Worm (Caenorhabditis elegans) whole organism, L1 larva: Measurements from ENCODE around the gene F45D3.2.

Experiments used
- C04F5.9 ChIP-seq: sonication (generic microtip); optimal IDR thresholded peaks from 2 replicates; lab custom pipeline; 2016; ENCODE audit warnings: missing genetic modification characterization, missing compliant biosample characterization
- C34B4.2 ChIP-seq: sonication (generic microtip); optimal IDR thresholded peaks from 2 replicates; lab custom pipeline; 2017; ENCODE audit warnings: mild to moderate bottlenecking, missing genetic modification characterization, missing compliant biosample characterization
- Y116A8C.19 ChIP-seq: sonication (generic microtip); optimal IDR thresholded peaks from 2 replicates; lab custom pipeline; 2016; ENCODE audit warnings: missing compliant biosample characterization, missing genetic modification characterization, borderline replicate concordance
- aha-1 ChIP-seq: fragments of 150-350 bp; optimal IDR thresholded peaks from 2 replicates; lab custom pipeline; 2014; ENCODE audit warnings: missing biosample characterization, missing genetic modification characterization
- alr-1 ChIP-seq: fragments of 200-800 bp; sonication (Bioruptor generic); optimal IDR thresholded peaks from 2 replicates; lab custom pipeline; 2018; ENCODE audit warnings: borderline replicate concordance, mild to moderate bottlenecking, missing genetic modification characterization, missing compliant biosample characterization
- ama-1 ChIP-seq: fragments of 150-350 bp; optimal IDR thresholded peaks from 2 replicates; lab custom pipeline; 2014
- blmp-1 ChIP-seq: fragments of 150-350 bp; optimal IDR thresholded peaks from 2 replicates; lab custom pipeline; 2014; ENCODE audit warnings: missing biosample characterization, missing genetic modification characterization
- ceh-63 ChIP-seq: fragments of 200-800 bp; sonication (Bioruptor generic); optimal IDR thresholded peaks from 2 replicates; lab custom pipeline; 2018; ENCODE audit warnings: mild to moderate bottlenecking, missing genetic modification characterization, missing compliant biosample characterization
- ceh-8 ChIP-seq: fragments of 200-800 bp; sonication (Bioruptor generic); optimal IDR thresholded peaks from 2 replicates; lab custom pipeline; 2018; ENCODE audit warnings: mild to moderate bottlenecking, missing genetic modification characterization, moderate library complexity, missing compliant biosample characterization
- ceh-82 ChIP-seq, 3 experiments: fragments of 150-350 bp in 1 of 3; sonication (generic microtip) in 2 of 3; optimal IDR thresholded peaks; 2 replicates each; lab custom pipeline; 2014 to 2017; ENCODE audit warnings: missing biosample characterization in 3 of 3, missing genetic modification characterization in 3 of 3
- ceh-88 ChIP-seq: fragments of 200-800 bp; sonication (Bioruptor generic); IDR thresholded peaks from 2 replicates; pipeline ENCODE4 v1.3.6; 2022; ENCODE audit warnings: missing genetic modification characterization, missing compliant biosample characterization
- efl-1 ChIP-seq, 4 experiments: fragments of 150-350 bp; optimal IDR thresholded peaks in 3 of 4; peaks in 1 of 4; 1 replicate in 1 of 4; 2 replicates in 3 of 4; lab custom pipeline; 2014; ENCODE audit warnings: missing biosample characterization in 2 of 4, missing genetic modification characterization in 2 of 4, missing genetic modification reagents in 2 of 4
- efl-3 ChIP-seq: fragments of 200-800 bp; sonication (Bioruptor generic); optimal IDR thresholded peaks from 2 replicates; lab custom pipeline; 2018; ENCODE audit warnings: mild to moderate bottlenecking, missing genetic modification characterization, missing compliant biosample characterization
- egl-13 ChIP-seq: sonication (generic microtip); optimal IDR thresholded peaks from 2 replicates; lab custom pipeline; 2016; ENCODE audit warnings: missing genotype, missing genetic modification reagents, missing genetic modification characterization, missing compliant biosample characterization
- egl-27 ChIP-seq, 2 experiments: fragments of 150-350 bp in 1 of 2; sonication (generic microtip); optimal IDR thresholded peaks; 3 replicates each; lab custom pipeline; 2017 to 2018; ENCODE audit warnings: missing biosample characterization in 2 of 2, missing genetic modification characterization in 2 of 2, missing genetic modification reagents in 2 of 2
- elt-2 ChIP-seq: sonication (generic microtip); optimal IDR thresholded peaks from 2 replicates; lab custom pipeline; 2016; ENCODE audit warnings: missing genetic modification characterization, mild to moderate bottlenecking, inconsistent platforms, missing compliant biosample characterization, missing genetic modification reagents
- fkh-10 ChIP-seq: sonication (generic microtip); optimal IDR thresholded peaks from 2 replicates; lab custom pipeline; 2017; ENCODE audit warnings: missing biosample characterization, missing genetic modification reagents, missing genetic modification characterization
- fkh-4 ChIP-seq: sonication (generic microtip); optimal IDR thresholded peaks from 2 replicates; lab custom pipeline; 2016; ENCODE audit warnings: missing compliant biosample characterization, missing genetic modification characterization, borderline replicate concordance
- grh-1 ChIP-seq: fragments of 200-800 bp; sonication (Bioruptor generic); IDR thresholded peaks from 2 replicates; pipeline ENCODE4 v1.3.6; 2022; ENCODE audit warnings: missing genetic modification reagents, missing genetic modification characterization, missing compliant biosample characterization
- hlh-17 ChIP-seq: fragments of 200-800 bp; sonication (Bioruptor generic); optimal IDR thresholded peaks from 2 replicates; lab custom pipeline; 2018; ENCODE audit warnings: missing genetic modification characterization, mild to moderate bottlenecking, missing compliant biosample characterization, moderate library complexity, borderline replicate concordance
- irx-1 ChIP-seq: sonication (generic microtip); optimal IDR thresholded peaks from 2 replicates; lab custom pipeline; 2016; ENCODE audit warnings: missing genetic modification characterization, missing compliant biosample characterization
- lin-13 ChIP-seq: fragments of 150-350 bp; optimal IDR thresholded peaks from 2 replicates; lab custom pipeline; 2014; ENCODE audit warnings: missing biosample characterization, missing genetic modification reagents, missing genetic modification characterization
- lin-14 ChIP-seq: fragments of 200-800 bp; sonication (Bioruptor generic); optimal IDR thresholded peaks from 2 replicates; lab custom pipeline; 2018; ENCODE audit warnings: mild to moderate bottlenecking, missing genetic modification characterization, moderate library complexity, missing compliant biosample characterization
- lin-15B ChIP-seq: fragments of 150-350 bp; sonication (generic microtip); optimal IDR thresholded peaks from 3 replicates; lab custom pipeline; 2014; ENCODE audit warnings: missing biosample characterization, missing genetic modification characterization
- lin-35 ChIP-seq, 2 experiments: fragments of 150-350 bp; optimal IDR thresholded peaks; 2 replicates each; lab custom pipeline; 2014; ENCODE audit warnings: missing biosample characterization in 2 of 2, missing genetic modification characterization in 2 of 2, missing genetic modification reagents in 2 of 2
- lin-39 ChIP-seq: fragments of 150-350 bp; optimal IDR thresholded peaks from 2 replicates; lab custom pipeline; 2014; ENCODE audit warnings: missing biosample characterization, missing genetic modification reagents, missing genetic modification characterization
- lir-3 ChIP-seq: sonication (generic microtip); optimal IDR thresholded peaks from 2 replicates; lab custom pipeline; 2016; ENCODE audit warnings: mild to moderate bottlenecking, missing genetic modification characterization, moderate library complexity, missing compliant biosample characterization; ENCODE audit not compliant: poor library complexity
- lsy-2 ChIP-seq, 2 experiments: fragments of 150-350 bp; optimal IDR thresholded peaks; 2 replicates each; lab custom pipeline; 2014; ENCODE audit warnings: missing biosample characterization in 2 of 2, missing genetic modification characterization in 2 of 2
- mab-9 ChIP-seq: fragments of 200-800 bp; sonication (Bioruptor generic); IDR thresholded peaks from 2 replicates; pipeline ENCODE4 v1.3.6; 2022; ENCODE audit warnings: missing genetic modification reagents, missing genetic modification characterization, missing compliant biosample characterization
- mdl-1 ChIP-seq, 2 experiments: fragments of 150-350 bp; optimal IDR thresholded peaks; 2 replicates each; lab custom pipeline; 2014 to 2017; ENCODE audit warnings: missing biosample characterization in 2 of 2, missing genetic modification characterization in 2 of 2, inconsistent platforms in 1 of 2
- mef-2 ChIP-seq: fragments of 150-350 bp; optimal IDR thresholded peaks from 2 replicates; lab custom pipeline; 2014; ENCODE audit warnings: missing biosample characterization, missing genetic modification characterization
- nhr-12 ChIP-seq: sonication (generic microtip); optimal IDR thresholded peaks from 2 replicates; lab custom pipeline; 2017; ENCODE audit warnings: missing biosample characterization, missing genetic modification characterization
- nhr-19 ChIP-seq: fragments of 200-800 bp; sonication (Bioruptor generic); conservative IDR thresholded peaks from 2 replicates; pipeline ENCODE4 v1.3.6; 2022; ENCODE audit warnings: missing genetic modification characterization, missing compliant biosample characterization
- nhr-20 ChIP-seq: sonication (generic microtip); optimal IDR thresholded peaks from 2 replicates; lab custom pipeline; 2016; ENCODE audit warnings: mild to moderate bottlenecking, missing genetic modification characterization, missing compliant biosample characterization
- nhr-237 ChIP-seq: fragments of 150-350 bp; optimal IDR thresholded peaks from 2 replicates; lab custom pipeline; 2014; ENCODE audit warnings: missing biosample characterization, missing genetic modification characterization
- nhr-28 ChIP-seq: fragments of 150-350 bp; optimal IDR thresholded peaks from 2 replicates; lab custom pipeline; 2014; ENCODE audit warnings: missing biosample characterization, missing genetic modification characterization
- nhr-47 ChIP-seq: sonication (generic microtip); optimal IDR thresholded peaks from 2 replicates; lab custom pipeline; 2016; ENCODE audit warnings: mild to moderate bottlenecking, missing genetic modification characterization, moderate library complexity, missing compliant biosample characterization
- nhr-71 ChIP-seq: sonication (generic microtip); optimal IDR thresholded peaks from 2 replicates; lab custom pipeline; 2016; ENCODE audit warnings: mild to moderate bottlenecking, missing genetic modification characterization, moderate library complexity, missing compliant biosample characterization
- snu-23 ChIP-seq: sonication (generic microtip); optimal IDR thresholded peaks from 2 replicates; lab custom pipeline; 2016; ENCODE audit warnings: missing genetic modification characterization, missing compliant biosample characterization
- sox-4 ChIP-seq: sonication (generic microtip); optimal IDR thresholded peaks from 2 replicates; lab custom pipeline; 2016; ENCODE audit warnings: missing genetic modification characterization, missing compliant biosample characterization
- sptf-1 ChIP-seq: fragments of 150-350 bp; optimal IDR thresholded peaks from 2 replicates; lab custom pipeline; 2014; ENCODE audit warnings: missing biosample characterization, missing genetic modification characterization
- tbx-2 ChIP-seq: sonication (generic microtip); optimal IDR thresholded peaks from 2 replicates; lab custom pipeline; 2016; ENCODE audit warnings: missing genetic modification characterization, missing compliant biosample characterization
- unc-30 ChIP-seq: sonication (generic microtip); optimal IDR thresholded peaks from 2 replicates; lab custom pipeline; 2017; ENCODE audit warnings: missing biosample characterization, missing genetic modification characterization
- vab-15 ChIP-seq: sonication (generic microtip); optimal IDR thresholded peaks from 2 replicates; lab custom pipeline; 2017; ENCODE audit warnings: missing genotype, mild to moderate bottlenecking, missing genetic modification characterization, missing compliant biosample characterization
- zag-1 ChIP-seq: fragments of 150-350 bp; optimal IDR thresholded peaks from 2 replicates; lab custom pipeline; 2014; ENCODE audit warnings: missing biosample characterization, missing genetic modification characterization
- zip-4 ChIP-seq: fragments of 200-800 bp; sonication (Bioruptor generic); optimal IDR thresholded peaks from 2 replicates; lab custom pipeline; 2018; ENCODE audit warnings: mild to moderate bottlenecking, missing genetic modification characterization, moderate library complexity, missing compliant biosample characterization
- ztf-11 ChIP-seq, 2 experiments: sonication (generic microtip); optimal IDR thresholded peaks; 2 replicates each; lab custom pipeline; 2016 to 2017; ENCODE audit warnings: missing genetic modification characterization in 2 of 2, missing biosample characterization in 1 of 2, missing compliant biosample characterization in 1 of 2
- ztf-4 ChIP-seq: fragments of 150-350 bp; optimal IDR thresholded peaks from 2 replicates; lab custom pipeline; 2014; ENCODE audit warnings: missing biosample characterization, missing genetic modification characterization

Gene F45D3.2

DNA sequence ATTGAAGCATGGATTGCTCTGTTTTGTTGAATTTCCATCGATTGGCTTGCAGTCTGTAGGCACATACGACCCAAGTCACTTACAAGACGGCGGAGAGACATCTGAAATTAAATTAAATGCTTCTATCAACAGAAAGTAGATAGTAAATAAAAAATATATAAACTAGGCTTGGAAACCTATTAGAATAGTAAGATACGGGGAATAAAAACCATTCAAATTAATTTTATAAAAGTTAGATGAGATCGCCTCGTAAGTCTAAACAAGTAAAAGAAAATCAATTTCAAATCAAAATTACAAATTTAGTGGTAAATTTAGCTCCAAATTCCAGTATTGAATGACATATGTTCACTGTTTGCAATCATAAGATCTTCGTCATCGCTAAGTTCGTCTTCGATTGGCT lies 46.3 kb upstream of the F45D3.2 start, which contains the start of gene mrps-11 (continued):
- TF ChIP-seq egl-27 (tag; optimal IDR thresholded peaks at IDR 0.05; lab: Kevin White, UChicago) (no peak), nhr-47 (tag; lab: Kevin White, UChicago) (no peak), snu-23 (GFP tag; lab: Kevin White, UChicago) (no peak), lin-15B (no peak), ceh-8 (GFP tag; lab: Kevin White, UChicago) (no peak)

DNA sequence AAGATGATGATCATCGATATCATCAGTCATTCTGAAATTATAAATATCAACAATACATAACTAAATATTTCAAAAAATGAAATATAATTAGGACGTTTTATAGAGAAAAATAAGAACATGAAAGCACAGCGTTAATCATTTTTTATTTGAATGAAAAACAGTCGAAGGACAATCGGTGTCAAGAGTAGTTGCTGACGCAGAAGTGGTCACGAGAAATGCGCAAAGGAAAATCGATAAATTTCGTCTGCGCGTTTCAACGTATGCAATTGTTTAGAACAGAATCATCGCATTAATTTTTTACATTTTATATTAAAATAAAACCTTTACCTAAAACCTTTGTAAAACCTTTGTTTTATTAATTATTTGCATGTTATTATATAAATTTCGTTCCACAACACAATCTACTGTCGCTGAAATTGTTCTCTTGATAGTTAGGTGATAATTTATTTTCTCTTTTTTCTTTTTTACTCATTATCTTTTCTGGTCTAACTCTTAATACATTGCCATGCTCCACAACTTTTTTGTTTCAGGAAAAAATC lies 43.0 kb upstream of the F45D3.2 start, which contains the start of the genes W04D2.4 and rbm-25:
W04D2.4 (minus strand) TSS at position 31 of the 539 bp plus-strand sequence.
rbm-25 (plus strand) TSS at position 489 of the 539 bp plus-strand sequence.
- TF ChIP-seq ceh-82 (tag; optimal IDR thresholded peaks at IDR 0.05; lab: Kevin White, UChicago) (peak; percentile 63 to 77 (median 77)), nhr-20 (tag; lab: Kevin White, UChicago) (peak; percentile 86), sptf-1 (tag; lab: Kevin White, UChicago) (no peak), sox-4 (tag; lab: Kevin White, UChicago) (peak; percentile 78), C34B4.2 (tag; lab: Kevin White, UChicago) (no peak), ceh-88 (GFP tag; lab: Robert Waterston, UW) (0 out of 2 replicates have a peak, but pooled peaks have one; percentile 23), aha-1 (peak; percentile 23), nhr-71 (tag; lab: Kevin White, UChicago) (peak; percentile 92), lin-39 (peak; percentile 81), vab-15 (no peak), lin-14 (peak; percentile 87), efl-1 (optimal IDR thresholded peaks at IDR 0.05; lab: Kevin White, UChicago) (peak; percentile 74 to 83), efl-1 (GFP tag; optimal IDR thresholded peaks at IDR 0.05 in 1 of 2; lab: Kevin White, UChicago) (peak; percentile 78 to 98), nhr-237 (tag; lab: Kevin White, UChicago) (peak; percentile 28), nhr-47 (tag; lab: Kevin White, UChicago) (peak; percentile 92), ceh-63 (GFP tag; lab: Kevin White, UChicago) (no peak), alr-1 (tag; lab: Kevin White, UChicago) (no peak), nhr-12 (no peak), snu-23 (GFP tag; lab: Kevin White, UChicago) (peak; percentile 90), lin-13 (GFP tag; lab: Kevin White, UChicago) (peak; percentile 74), lsy-2 (tag; optimal IDR thresholded peaks at IDR 0.05; lab: Kevin White, UChicago) (peak; percentile 87 to 93), C04F5.9 (tag; lab: Kevin White, UChicago) (peak; percentile 41), fkh-10 (GFP tag; lab: Kevin White, UChicago) (no peak), lir-3 (tag; lab: Kevin White, UChicago) (peak; percentile 60), efl-3 (GFP tag; lab: Kevin White, UChicago) (no peak), mef-2 (no peak), Y116A8C.19 (tag; lab: Kevin White, UChicago) (no peak), ceh-8 (GFP tag; lab: Kevin White, UChicago) (peak; percentile 32), nhr-19 (peak; percentile 87), blmp-1 (tag; lab: Kevin White, UChicago) (peak; percentile 80), zag-1 (tag; lab: Kevin White, UChicago) (peak; percentile 28), egl-13 (tag; lab: Kevin White, UChicago) (peak; percentile 71), hlh-17 (GFP tag; lab: Kevin White, UChicago) (no peak), ama-1 (lab: Kevin White, UChicago) (peak; percentile 75), lin-35 (GFP tag; optimal IDR thresholded peaks at IDR 0.05; lab: Kevin White, UChicago) (peak; percentile 76 to 85), elt-2 (tag; lab: Kevin White, UChicago) (peak; percentile 60), tbx-2 (peak; percentile 87), fkh-4 (tag; lab: Kevin White, UChicago) (peak; percentile 30), zip-4 (GFP tag; lab: Kevin White, UChicago) (peak; percentile 5), ztf-11 (tag; optimal IDR thresholded peaks at IDR 0.05; lab: Kevin White, UChicago) (peak in 1 of 2 experiments; percentile 40), mdl-1 (tag; optimal IDR thresholded peaks at IDR 0.05; lab: Kevin White, UChicago) (peak in 1 of 2 experiments; percentile 69), grh-1 (GFP tag; lab: Robert Waterston, UW) (peak; percentile 67), nhr-28 (tag; lab: Kevin White, UChicago) (no peak), ztf-4 (tag; lab: Kevin White, UChicago) (peak; percentile 57), irx-1 (tag; lab: Kevin White, UChicago) (peak; percentile 82), unc-30 (tag; lab: Kevin White, UChicago) (no peak), mab-9 (0 out of 2 replicates have a peak, but pooled peaks have one; percentile 25)
